Worm (Caenorhabditis elegans) whole organism, young adult: Measurements from ENCODE around the gene abu-14.

Experiments used
- C06A6.2 ChIP-seq: fragments of 200-800 bp; sonication (Bioruptor generic); conservative IDR thresholded peaks from 2 replicates; pipeline ENCODE4 v1.3.6; 2022; ENCODE audit warnings: missing genetic modification characterization, missing compliant biosample characterization
- F33H1.4 ChIP-seq: fragments of 200-800 bp; sonication (Bioruptor generic); IDR thresholded peaks from 2 replicates; pipeline ENCODE4 v1.3.6; 2022; ENCODE audit warnings: missing genetic modification reagents, missing genetic modification characterization, missing compliant biosample characterization
- F55B11.4 ChIP-seq: sonication (generic microtip); optimal IDR thresholded peaks from 2 replicates; lab custom pipeline; 2016; ENCODE audit warnings: missing compliant biosample characterization, missing genetic modification characterization, borderline replicate concordance; ENCODE audit not compliant: insufficient read depth
- bed-1 ChIP-seq: fragments of 200-800 bp; sonication (Bioruptor generic); IDR thresholded peaks from 2 replicates; pipeline ENCODE4 v1.3.6; 2022; ENCODE audit warnings: missing genetic modification reagents, missing genetic modification characterization, missing compliant biosample characterization
- him-1 ChIP-seq: sonication (generic microtip); optimal IDR thresholded peaks from 2 replicates; lab custom pipeline; 2016; ENCODE audit warnings: missing genotype, missing genetic modification reagents, missing genetic modification characterization, missing compliant biosample characterization
- madf-3 ChIP-seq: fragments of 200-800 bp; sonication (Bioruptor generic); IDR thresholded peaks from 2 replicates; pipeline ENCODE4 v1.3.6; 2022; ENCODE audit warnings: missing genetic modification reagents, missing genetic modification characterization, missing compliant biosample characterization
- mes-4 ChIP-seq: sonication (generic microtip); optimal IDR thresholded peaks from 2 replicates; lab custom pipeline; 2016; ENCODE audit warnings: missing genotype, missing genetic modification characterization, missing compliant biosample characterization
- nhr-179 ChIP-seq: sonication (generic microtip); optimal IDR thresholded peaks from 2 replicates; lab custom pipeline; 2016; ENCODE audit warnings: mild to moderate bottlenecking, missing genetic modification characterization, missing compliant biosample characterization
- nhr-27 ChIP-seq: fragments of 200-800 bp; sonication (Bioruptor generic); optimal IDR thresholded peaks from 2 replicates; lab custom pipeline; 2018; ENCODE audit warnings: mild to moderate bottlenecking, missing genetic modification characterization, moderate library complexity, missing compliant biosample characterization
- nhr-80 ChIP-seq: sonication (generic microtip); optimal IDR thresholded peaks from 2 replicates; lab custom pipeline; 2016; ENCODE audit warnings: missing genetic modification characterization, missing compliant biosample characterization
- rcor-1 ChIP-seq: fragments of 200-800 bp; sonication (Bioruptor generic); IDR thresholded peaks from 2 replicates; pipeline ENCODE4 v1.3.6; 2022; ENCODE audit warnings: missing genetic modification reagents, missing genetic modification characterization, missing compliant biosample characterization
- somi-1 ChIP-seq: fragments of 200-800 bp; sonication (Bioruptor generic); optimal IDR thresholded peaks from 2 replicates; lab custom pipeline; 2018; ENCODE audit warnings: mild to moderate bottlenecking, missing genetic modification characterization, missing compliant biosample characterization
- unc-62 ChIP-seq: fragments of 150-350 bp; optimal IDR thresholded peaks from 2 replicates; lab custom pipeline; 2014; ENCODE audit warnings: missing biosample characterization, missing genetic modification reagents, missing genetic modification characterization

ce11 chrII:9210076-9210475, 16.9 kb downstream of the abu-14 start, which contains the start of gene ZK1067.4:
- no peak for TF ChIP-seq bed-1 (GFP tag; lab: Robert Waterston, UW)
- TF ChIP-seq unc-62 (GFP tag; lab: Kevin White, UChicago) = no peak
- no peak for TF ChIP-seq F55B11.4
- TF ChIP-seq nhr-80 (tag; lab: Kevin White, UChicago) = no peak
- TF ChIP-seq nhr-179 (tag; lab: Kevin White, UChicago) = no peak
- no peak for TF ChIP-seq mes-4 (tag; lab: Kevin White, UChicago)
- no peak for TF ChIP-seq rcor-1
- no peak for TF ChIP-seq nhr-27 (tag; lab: Kevin White, UChicago)
- TF ChIP-seq C06A6.2 (GFP tag; lab: Robert Waterston, UW) = no peak
- TF ChIP-seq somi-1 (GFP tag; lab: Kevin White, UChicago) = no peak
- no peak for TF ChIP-seq F33H1.4 (GFP tag; lab: Robert Waterston, UW)
- no peak for TF ChIP-seq madf-3 (GFP tag; lab: Robert Waterston, UW)
- TF ChIP-seq him-1 (tag; lab: Kevin White, UChicago) = no peak
